Fruit fly (Drosophila melanogaster) whole organism, embryonic: ENCODE data around the gene Ptp10D.

ENCODE experiments used
- Adf1 ChIP-seq: fragments of 200-800 bp; sonication (Bioruptor generic); IDR thresholded peaks from 2 replicates; pipeline ENCODE4 v1.3.6; 2022; ENCODE audit warnings: missing biosample characterization, missing genetic modification characterization
- B-H2 ChIP-seq: fragments of 200-800 bp; sonication (Bioruptor generic); optimal IDR thresholded peaks from 2 replicates; lab custom pipeline; 2018; ENCODE audit warnings: missing biosample characterization, mild to moderate bottlenecking, missing genetic modification characterization
- Bdp1 ChIP-seq: fragments of 200-800 bp; sonication (Bioruptor generic); optimal IDR thresholded peaks from 3 replicates; lab custom pipeline; 2016; ENCODE audit warnings: missing biosample characterization, missing genetic modification characterization
- Bgb ChIP-seq: fragments of 200-800 bp; sonication (Bioruptor generic); IDR thresholded peaks from 2 replicates; pipeline ENCODE4 v1.3.6; 2022; ENCODE audit warnings: missing biosample characterization, missing genetic modification characterization; ENCODE audit not compliant: partially characterized antibody
- CG10267 ChIP-seq: fragments of 200-800 bp; sonication (Bioruptor generic); optimal IDR thresholded peaks from 2 replicates; lab custom pipeline; 2018; ENCODE audit warnings: missing biosample characterization, mild to moderate bottlenecking, missing genetic modification characterization, moderate library complexity
- CG10543 ChIP-seq: fragments of 200-800 bp; sonication (Bioruptor generic); optimal IDR thresholded peaks from 3 replicates; lab custom pipeline; 2017; ENCODE audit warnings: missing biosample characterization, mild to moderate bottlenecking, missing genetic modification characterization, moderate library complexity
- CG11247 ChIP-seq: fragments of 200-800 bp; sonication (Bioruptor generic); IDR thresholded peaks from 2 replicates; pipeline ENCODE4 v1.3.6; 2022; ENCODE audit warnings: missing biosample characterization, missing genetic modification characterization
- CG18764 ChIP-seq: fragments of 200-800 bp; sonication (Bioruptor generic); optimal IDR thresholded peaks from 3 replicates; lab custom pipeline; 2016; ENCODE audit warnings: missing biosample characterization, missing genetic modification characterization
- CG4328 ChIP-seq: fragments of 200-800 bp; sonication (Bioruptor generic); optimal IDR thresholded peaks from 3 replicates; lab custom pipeline; 2017; ENCODE audit warnings: missing biosample characterization, missing genetic modification reagents, missing genetic modification characterization
- CG4707 ChIP-seq: fragments of 200-800 bp; sonication (Bioruptor generic); optimal IDR thresholded peaks from 2 replicates; lab custom pipeline; 2018; ENCODE audit warnings: missing biosample characterization, mild to moderate bottlenecking, missing genetic modification characterization, moderate library complexity
- CG4730 ChIP-seq: fragments of 200-800 bp; sonication (Bioruptor generic); IDR thresholded peaks from 2 replicates; pipeline ENCODE4 v1.3.6; 2022; ENCODE audit warnings: missing biosample characterization, missing genetic modification characterization
- CG8281 ChIP-seq: fragments of 200-800 bp; sonication (Bioruptor generic); optimal IDR thresholded peaks from 2 replicates; lab custom pipeline; 2018; ENCODE audit warnings: missing biosample characterization, mild to moderate bottlenecking, missing genetic modification characterization, moderate library complexity
- CG8924 ChIP-seq: fragments of 200-800 bp; optimal IDR thresholded peaks from 3 replicates; lab custom pipeline; 2019; ENCODE audit warnings: missing biosample characterization, mild to moderate bottlenecking, missing genetic modification characterization, moderate library complexity
- CG9609 ChIP-seq: fragments of 200-800 bp; sonication (Bioruptor generic); optimal IDR thresholded peaks from 3 replicates; lab custom pipeline; 2016; ENCODE audit warnings: missing biosample characterization, missing genetic modification characterization
- CG9876 ChIP-seq: fragments of 200-800 bp; sonication (Bioruptor generic); optimal IDR thresholded peaks from 2 replicates; lab custom pipeline; 2016; ENCODE audit warnings: missing biosample characterization, missing genetic modification characterization
- CG9932 ChIP-seq: fragments of 200-800 bp; sonication (Bioruptor generic); IDR thresholded peaks from 2 replicates; pipeline ENCODE4 v1.3.6; 2022; ENCODE audit warnings: missing biosample characterization, missing genetic modification characterization
- CkIIα-i1 ChIP-seq: fragments of 200-800 bp; sonication (Bioruptor generic); IDR thresholded peaks from 2 replicates; pipeline ENCODE4 v1.3.6; 2022; ENCODE audit warnings: missing biosample characterization, missing genetic modification characterization
- Dad ChIP-seq: fragments of 200-800 bp; sonication (Bioruptor generic); optimal IDR thresholded peaks from 3 replicates; lab custom pipeline; 2016; ENCODE audit warnings: missing biosample characterization, missing genetic modification characterization
- Dref ChIP-seq: fragments of 200-800 bp; sonication (Bioruptor generic); IDR thresholded peaks from 2 replicates; pipeline ENCODE4 v1.3.6; 2022; ENCODE audit warnings: missing biosample characterization, missing genetic modification characterization
- Drgx ChIP-seq: fragments of 200-800 bp; sonication (Bioruptor generic); IDR thresholded peaks from 2 replicates; pipeline ENCODE4 v1.3.6; 2022; ENCODE audit warnings: missing biosample characterization, missing genetic modification characterization
- Ets65A ChIP-seq: fragments of 200-800 bp; sonication (Bioruptor generic); peaks from one replicate; lab custom pipeline; 2016; ENCODE audit warnings: missing biosample characterization, missing genetic modification characterization
- Ets97D ChIP-seq: fragments of 200-800 bp; sonication (Bioruptor generic); optimal IDR thresholded peaks from 3 replicates; lab custom pipeline; 2016; ENCODE audit warnings: missing biosample characterization, missing genetic modification characterization
- GATAe ChIP-seq: fragments of 200-800 bp; sonication (Bioruptor generic); conservative IDR thresholded peaks from 2 replicates; pipeline ENCODE4 v1.3.6; 2022; ENCODE audit warnings: missing biosample characterization, missing genetic modification characterization
- Hmr ChIP-seq: fragments of 200-800 bp; sonication (Bioruptor generic); optimal IDR thresholded peaks from 3 replicates; lab custom pipeline; 2017; ENCODE audit warnings: mild to moderate bottlenecking, missing biosample characterization, missing genetic modification reagents, missing genetic modification characterization
- Hr78 ChIP-seq, 2 experiments: fragments of 200-800 bp in 1 of 2; fragments of >200 bp in 1 of 2; sonication (Bioruptor generic) in 1 of 2; optimal IDR thresholded peaks; 2 replicates each; lab custom pipeline; 2017 to 2019; ENCODE audit warnings: missing biosample characterization in 2 of 2, missing genetic modification characterization in 2 of 2, mild to moderate bottlenecking in 1 of 2, moderate library complexity in 1 of 2
- Jarid2 ChIP-seq: fragments of 200-800 bp; sonication (Bioruptor generic); optimal IDR thresholded peaks from 3 replicates; lab custom pipeline; 2017; ENCODE audit warnings: mild to moderate bottlenecking, missing biosample characterization, missing genetic modification reagents, missing genetic modification characterization
- Lhr ChIP-seq: fragments of 200-800 bp; sonication (Bioruptor generic); optimal IDR thresholded peaks from 3 replicates; lab custom pipeline; 2017; ENCODE audit warnings: mild to moderate bottlenecking, missing biosample characterization, missing genetic modification reagents, missing genetic modification characterization
- Med ChIP-seq: fragments of 200-800 bp; sonication (Bioruptor generic); peaks from one replicate; lab custom pipeline; 2016; ENCODE audit warnings: missing biosample characterization, missing genetic modification characterization, mild to moderate bottlenecking, inconsistent platforms, moderate library complexity
- Neu2 ChIP-seq: fragments of 200-800 bp; sonication (Bioruptor generic); optimal IDR thresholded peaks from 3 replicates; lab custom pipeline; 2016; ENCODE audit warnings: missing biosample characterization, missing genetic modification characterization, borderline replicate concordance
- Sry-δ ChIP-seq: fragments of 200-800 bp; sonication (Bioruptor generic); optimal IDR thresholded peaks from 2 replicates; lab custom pipeline; 2016; ENCODE audit warnings: missing biosample characterization, missing genetic modification characterization
- aop ChIP-seq: fragments of 200-800 bp; sonication (Bioruptor generic); IDR thresholded peaks from 2 replicates; pipeline ENCODE4 v1.3.6; 2022; ENCODE audit warnings: missing biosample characterization, missing genetic modification characterization
- bigmax ChIP-seq: fragments of 200-800 bp; sonication (Bioruptor generic); optimal IDR thresholded peaks from 2 replicates; lab custom pipeline; 2018; ENCODE audit warnings: missing biosample characterization, mild to moderate bottlenecking, missing genetic modification characterization
- caup ChIP-seq: fragments of 200-800 bp; sonication (Bioruptor generic); optimal IDR thresholded peaks from 3 replicates; lab custom pipeline; 2017; ENCODE audit warnings: missing biosample characterization, mild to moderate bottlenecking, missing genetic modification characterization, moderate library complexity; ENCODE audit not compliant: severe bottlenecking
- chinmo ChIP-seq: fragments of 200-800 bp; sonication (Bioruptor generic); IDR thresholded peaks from 4 replicates; pipeline ENCODE4 v1.3.6; 2022; ENCODE audit warnings: missing biosample characterization, missing genetic modification characterization; ENCODE audit not compliant: partially characterized antibody
- ci ChIP-seq: fragments of 200-800 bp; sonication (Bioruptor generic); IDR thresholded peaks from 3 replicates; pipeline ENCODE4 v1.3.6; 2022; ENCODE audit warnings: missing biosample characterization, missing genetic modification characterization
- cwo ChIP-seq: fragments of 200-800 bp; sonication (Bioruptor generic); optimal IDR thresholded peaks from 3 replicates; lab custom pipeline; 2017; ENCODE audit warnings: missing biosample characterization, missing genetic modification characterization, mild to moderate bottlenecking, moderate library complexity, missing genetic modification reagents
- exex ChIP-seq: fragments of 200-800 bp; sonication (Bioruptor generic); optimal IDR thresholded peaks from 4 replicates; lab custom pipeline; 2018; ENCODE audit warnings: missing biosample characterization, mild to moderate bottlenecking, missing genetic modification characterization, moderate library complexity
- ftz-f1 ChIP-seq: fragments of 200-800 bp; sonication (Bioruptor generic); optimal IDR thresholded peaks from 2 replicates; lab custom pipeline; 2016; ENCODE audit warnings: missing biosample characterization, missing genetic modification characterization
- gro ChIP-seq: fragments of 200-800 bp; sonication (Bioruptor generic); optimal IDR thresholded peaks from 2 replicates; lab custom pipeline; 2016; ENCODE audit warnings: missing biosample characterization, missing genetic modification characterization
- hkb ChIP-seq, 2 experiments: fragments of 200-800 bp in 1 of 2; fragments of >200 bp in 1 of 2; sonication (Bioruptor generic) in 1 of 2; IDR thresholded peaks in 1 of 2; optimal IDR thresholded peaks in 1 of 2; 2 replicates each; pipeline versions ENCODE4 v1.3.6 to Lab custom; 2017 to 2022; ENCODE audit warnings: missing biosample characterization in 1 of 2, missing genetic modification characterization in 1 of 2
- hth ChIP-seq: fragments of >200 bp; optimal IDR thresholded peaks from 2 replicates; lab custom pipeline; 2017; ENCODE audit warnings: inconsistent platforms
- nmo ChIP-seq: fragments of 200-800 bp; sonication (Bioruptor generic); optimal IDR thresholded peaks from 2 replicates; lab custom pipeline; 2018; ENCODE audit warnings: missing biosample characterization, mild to moderate bottlenecking, missing genetic modification characterization, moderate library complexity
- nom ChIP-seq: fragments of 200-800 bp; sonication (Bioruptor generic); optimal IDR thresholded peaks from 2 replicates; lab custom pipeline; 2017; ENCODE audit warnings: missing biosample characterization, missing genetic modification characterization, mild to moderate bottlenecking, moderate library complexity, missing genetic modification reagents
- pb ChIP-seq: fragments of 200-800 bp; sonication (Bioruptor generic); optimal IDR thresholded peaks from 3 replicates; lab custom pipeline; 2016; ENCODE audit warnings: missing biosample characterization, missing genetic modification characterization
- ranshi ChIP-seq: fragments of 200-800 bp; sonication (Bioruptor generic); IDR thresholded peaks from 2 replicates; pipeline ENCODE4 v1.3.6; 2022; ENCODE audit warnings: missing biosample characterization, missing genetic modification characterization
- repo ChIP-seq: fragments of 200-800 bp; sonication (Bioruptor generic); optimal IDR thresholded peaks from 2 replicates; lab custom pipeline; 2016; ENCODE audit warnings: missing biosample characterization, missing genetic modification characterization
- sens-2 ChIP-seq: fragments of 200-800 bp; sonication (Bioruptor generic); IDR thresholded peaks from 2 replicates; pipeline ENCODE4 v1.3.6; 2022; ENCODE audit warnings: missing biosample characterization, missing genetic modification characterization
- unc-4 ChIP-seq: fragments of 200-800 bp; sonication (Bioruptor generic); IDR thresholded peaks from 2 replicates; pipeline ENCODE4 v1.3.6; 2022; ENCODE audit warnings: missing biosample characterization, missing genetic modification characterization; ENCODE audit not compliant: partially characterized antibody
- unpg ChIP-seq: fragments of 200-800 bp; sonication (Bioruptor generic); optimal IDR thresholded peaks from 3 replicates; lab custom pipeline; 2018; ENCODE audit warnings: missing biosample characterization, mild to moderate bottlenecking, missing genetic modification characterization, moderate library complexity
- wek ChIP-seq: fragments of 200-800 bp; sonication (Bioruptor generic); optimal IDR thresholded peaks from 3 replicates; lab custom pipeline; 2018; ENCODE audit warnings: missing biosample characterization, mild to moderate bottlenecking, missing genetic modification characterization, moderate library complexity

Ptp10D gene

dm6 chrX:11683480-11683879 lies 61.7 kb downstream of the Ptp10D start (continued):
- no peak for TF ChIP-seq CG4707
- no peak for TF ChIP-seq Ets97D
- TF ChIP-seq Med (GFP tag; lab: Kevin White, UChicago) = peak; percentile 61
- TF ChIP-seq gro = no peak
- TF ChIP-seq Hmr (GFP tag; lab: Kevin White, UChicago) = peak; percentile 19
- no peak for TF ChIP-seq CG8281 (tag; lab: Kevin White, UChicago)
- TF ChIP-seq Dad = no peak
- peak; percentile 35; the same call in 1 of the 2 replicates for TF ChIP-seq Drgx (GFP tag; lab: Robert Waterston, UW)
- TF ChIP-seq Ets65A = no peak
- no peak for TF ChIP-seq chinmo (GFP tag; lab: Robert Waterston, UW)
- no peak for TF ChIP-seq B-H2 (GFP tag; lab: Kevin White, UChicago)
- TF ChIP-seq wek = no peak
- peak; percentile 28 for TF ChIP-seq ftz-f1 (GFP tag; lab: Kevin White, UChicago)
- no peak for TF ChIP-seq Lhr
- TF ChIP-seq Bdp1 = no peak
- 0 out of 2 replicates have a peak, but pooled peaks have one; percentile 17 for TF ChIP-seq CG9932 (GFP tag; lab: Robert Waterston, UW)
- TF ChIP-seq hkb (optimal IDR thresholded peaks at IDR 0.05; lab: Kevin White, UChicago) = no peak
- TF ChIP-seq hkb (GFP tag; IDR thresholded peaks at IDR 0.05; lab: Robert Waterston, UW) = no peak
- TF ChIP-seq ci (GFP tag; lab: Robert Waterston, UW) = 0 out of 3 replicates have a peak, but pooled peaks have one; percentile 30
- TF ChIP-seq CG10267 (tag; lab: Kevin White, UChicago) = no peak
- TF ChIP-seq unpg (GFP tag; lab: Kevin White, UChicago) = no peak
- TF ChIP-seq hth (lab: Kevin White, UChicago) = no peak
- peak; percentile 6 for TF ChIP-seq caup
- no peak for TF ChIP-seq CG9609 (GFP tag; lab: Kevin White, UChicago)
- no peak for TF ChIP-seq bigmax (GFP tag; lab: Kevin White, UChicago)
- no peak for TF ChIP-seq unc-4 (GFP tag; lab: Robert Waterston, UW)
- TF ChIP-seq CkIIα-i1 (GFP tag; lab: Robert Waterston, UW) = no peak
- peak; percentile 54 for TF ChIP-seq GATAe (GFP tag; lab: Robert Waterston, UW)
- TF ChIP-seq Adf1 = peak; percentile 89
- no peak for TF ChIP-seq Dref (GFP tag; lab: Robert Waterston, UW)
- TF ChIP-seq Hr78 (GFP tag; optimal IDR thresholded peaks at IDR 0.05; lab: Kevin White, UChicago) = no peak
- peak; percentile 17 for TF ChIP-seq Jarid2 (GFP tag; lab: Kevin White, UChicago)
- no peak for TF ChIP-seq ranshi (GFP tag; lab: Robert Waterston, UW)
- TF ChIP-seq nom (GFP tag; lab: Kevin White, UChicago) = peak; percentile 35
- TF ChIP-seq CG9876 (GFP tag; lab: Kevin White, UChicago) = no peak
- TF ChIP-seq nmo (GFP tag; lab: Kevin White, UChicago) = no peak
- no peak for TF ChIP-seq CG11247 (GFP tag; lab: Robert Waterston, UW)
- TF ChIP-seq exex = peak; percentile 31
- no peak for TF ChIP-seq aop
- TF ChIP-seq cwo (GFP tag; lab: Kevin White, UChicago) = no peak
- no peak for TF ChIP-seq Neu2 (GFP tag; lab: Kevin White, UChicago)
- TF ChIP-seq Bgb (GFP tag; lab: Robert Waterston, UW) = 0 out of 2 replicates have a peak, but pooled peaks have one; percentile 11
- no peak for TF ChIP-seq CG4730 (GFP tag; lab: Robert Waterston, UW)
- peak; percentile 71 for TF ChIP-seq CG10543 (GFP tag; lab: Kevin White, UChicago)
- no peak for TF ChIP-seq CG18764 (GFP tag; lab: Kevin White, UChicago)
- TF ChIP-seq sens-2 (GFP tag; lab: Robert Waterston, UW) = no peak
- no peak for TF ChIP-seq Sry-δ (GFP tag; lab: Kevin White, UChicago)
- TF ChIP-seq CG8924 (tag; lab: Kevin White, UChicago) = no peak
- TF ChIP-seq repo (GFP tag; lab: Kevin White, UChicago) = no peak
- no peak for TF ChIP-seq CG4328 (GFP tag; lab: Kevin White, UChicago)
- peak; percentile 22 for TF ChIP-seq pb
